Fruit fly (Drosophila melanogaster): ENCODE data around the gene Pif1A.

The Pif1A gene

DNA sequence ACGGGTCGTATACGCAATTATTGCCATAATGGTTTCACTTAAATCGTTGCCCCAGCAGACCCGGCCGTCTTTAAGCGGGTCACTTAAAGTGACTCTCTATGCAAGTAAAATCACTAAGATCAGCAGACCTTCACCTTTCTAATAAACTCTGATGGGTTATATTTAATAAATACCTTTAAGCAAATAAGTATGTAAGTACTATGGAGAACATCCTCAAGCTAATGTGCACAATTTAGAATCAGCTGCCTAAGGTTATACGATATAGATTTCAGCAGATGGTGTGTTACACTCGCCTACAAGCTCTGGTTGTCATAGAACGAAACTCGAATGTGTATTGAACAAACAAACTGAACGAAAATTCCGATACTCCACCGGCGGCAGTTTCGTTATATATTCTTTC lies 31.9 kb downstream of the Pif1A start, which contains the start of gene CG8236:
Gene CG8236 (plus strand): TSS at position 301 of the 400 bp plus-strand sequence.
- TF ChIP-seq tj (GFP tag; optimal IDR thresholded peaks at IDR 0.05) (no peak), Clk (GFP tag; optimal IDR thresholded peaks at IDR 0.05) (no peak), ovo (GFP tag; optimal IDR thresholded peaks at IDR 0.05) (no peak), kay (GFP tag; ENCODE audit: borderline replicate concordance) (no peak), Mnt (GFP tag; optimal IDR thresholded peaks at IDR 0.05) (no peak), CG7101 (tag; optimal IDR thresholded peaks at IDR 0.05) (no peak), cic (GFP tag; optimal IDR thresholded peaks at IDR 0.05) (no peak), CG12768 (GFP tag; optimal IDR thresholded peaks at IDR 0.05) (no peak), CG5204 (GFP tag; optimal IDR thresholded peaks at IDR 0.05) (no peak), CG33017 (tag; optimal IDR thresholded peaks at IDR 0.05) (no peak), pad (GFP tag; optimal IDR thresholded peaks at IDR 0.05) (no peak), Crg-1 (GFP tag; optimal IDR thresholded peaks at IDR 0.05) (no peak), toe (GFP tag; optimal IDR thresholded peaks at IDR 0.05) (no peak), CG14711 (tag; optimal IDR thresholded peaks at IDR 0.05) (no peak), CG11617 (GFP tag; optimal IDR thresholded peaks at IDR 0.05) (no peak)

dm6 chr3R:8767998-8768397 lies 33.0 kb downstream of the Pif1A start, which contains the start of the genes CG34135 and CG11768:
CG34135 (minus strand) TSS chr3R:8768191.
CG11768 (minus strand) TSS chr3R:8768200.
- TF ChIP-seq toe (GFP tag; optimal IDR thresholded peaks at IDR 0.05) (no peak), CG12768 (GFP tag; optimal IDR thresholded peaks at IDR 0.05) (no peak), Mnt (GFP tag; optimal IDR thresholded peaks at IDR 0.05) (no peak), pad (GFP tag; optimal IDR thresholded peaks at IDR 0.05) (no peak), Crg-1 (GFP tag; optimal IDR thresholded peaks at IDR 0.05) (no peak), CG5204 (GFP tag; optimal IDR thresholded peaks at IDR 0.05) (no peak), CG14711 (tag; optimal IDR thresholded peaks at IDR 0.05) (no peak), kay (GFP tag; ENCODE audit: borderline replicate concordance) (no peak), CG33017 (tag; optimal IDR thresholded peaks at IDR 0.05) (no peak), cnc (optimal IDR thresholded peaks at IDR 0.05) (no peak), Hr96 (GFP tag; optimal IDR thresholded peaks at IDR 0.05) (no peak), Clk (GFP tag; optimal IDR thresholded peaks at IDR 0.05) (no peak), bab1 (GFP tag; optimal IDR thresholded peaks at IDR 0.05) (no peak), CG11617 (GFP tag; optimal IDR thresholded peaks at IDR 0.05) (no peak), tj (GFP tag; optimal IDR thresholded peaks at IDR 0.05) (no peak), CG1620 (GFP tag; optimal IDR thresholded peaks at IDR 0.05) (no peak)

dm6 chr3R:8748776-8749126 lies 52.2 kb downstream of the Pif1A start:
- TF ChIP-seq Hr96 (GFP tag; optimal IDR thresholded peaks at IDR 0.05) = no peak
- no peak for TF ChIP-seq kay (GFP tag; ENCODE audit: borderline replicate concordance)
- no peak for TF ChIP-seq cic (GFP tag; optimal IDR thresholded peaks at IDR 0.05)
- no peak for TF ChIP-seq cnc (optimal IDR thresholded peaks at IDR 0.05)
- TF ChIP-seq Crg-1 (GFP tag; optimal IDR thresholded peaks at IDR 0.05) = no peak
- TF ChIP-seq CG12768 (GFP tag; optimal IDR thresholded peaks at IDR 0.05) = no peak

DNA sequence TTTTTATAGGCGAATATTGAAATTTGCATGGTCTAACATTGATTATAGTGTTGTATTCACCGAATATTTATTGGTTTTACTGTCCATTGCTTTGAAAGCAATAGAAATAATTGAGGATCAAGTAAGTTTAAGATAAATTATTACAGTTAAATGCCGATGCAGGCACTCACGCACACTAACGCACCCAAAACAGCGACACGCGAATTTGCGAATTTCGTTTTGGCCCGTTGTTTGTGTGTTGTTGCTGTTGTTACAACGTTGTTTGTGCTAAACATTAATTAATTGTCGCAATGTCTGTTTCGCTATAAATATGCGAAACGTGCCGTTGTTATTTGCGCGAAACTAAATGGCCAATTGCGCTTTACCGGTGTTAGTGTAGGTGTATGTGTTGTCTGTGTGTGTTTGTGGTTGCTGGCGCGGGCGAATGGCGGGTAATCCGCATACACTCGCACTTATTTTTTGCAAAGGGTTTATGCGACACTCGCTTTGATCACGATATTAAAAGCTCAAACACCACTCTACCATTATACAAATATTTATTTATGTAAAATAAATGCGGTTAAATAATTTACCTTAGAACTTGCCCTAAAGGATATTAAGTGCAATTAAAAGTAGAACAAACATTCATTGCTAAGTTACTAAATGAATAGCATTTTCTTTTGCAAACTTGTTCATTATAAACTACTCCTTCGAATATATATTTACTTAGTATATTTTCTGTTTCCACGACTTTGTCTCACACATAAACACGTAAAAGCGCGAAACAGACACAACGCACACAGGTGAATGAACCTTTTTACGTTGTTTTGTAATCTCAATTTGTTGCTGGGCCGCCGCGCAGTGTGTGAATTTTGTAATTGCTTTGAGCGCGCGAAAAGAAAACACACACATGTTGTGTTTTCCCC lies 52.9 kb downstream of the Pif1A start:
- TF ChIP-seq CG5204 (GFP tag; optimal IDR thresholded peaks at IDR 0.05) (peak; percentile 64), CG7101 (tag; optimal IDR thresholded peaks at IDR 0.05) (peak; percentile 85), CG11617 (GFP tag; optimal IDR thresholded peaks at IDR 0.05) (peak; percentile 85), ovo (GFP tag; optimal IDR thresholded peaks at IDR 0.05) (peak; percentile 45), bab1 (GFP tag; optimal IDR thresholded peaks at IDR 0.05) (peak; percentile 87), Mnt (GFP tag; optimal IDR thresholded peaks at IDR 0.05) (peak; percentile 28), CG7045 (GFP tag; optimal IDR thresholded peaks at IDR 0.05) (peak; percentile 84), CG1620 (GFP tag; optimal IDR thresholded peaks at IDR 0.05) (peak; percentile 6), tj (GFP tag; optimal IDR thresholded peaks at IDR 0.05) (peak; percentile 70), CG12768 (GFP tag; optimal IDR thresholded peaks at IDR 0.05) (peak; percentile 82), Crg-1 (GFP tag; optimal IDR thresholded peaks at IDR 0.05) (peak; percentile 42), toe (GFP tag; optimal IDR thresholded peaks at IDR 0.05) (peak; percentile 45), Hr96 (GFP tag; optimal IDR thresholded peaks at IDR 0.05) (peak; percentile 20), cic (GFP tag; optimal IDR thresholded peaks at IDR 0.05) (peak; percentile 31), Clk (GFP tag; optimal IDR thresholded peaks at IDR 0.05) (peak; percentile 69), pad (GFP tag; optimal IDR thresholded peaks at IDR 0.05) (peak; percentile 58), cnc (optimal IDR thresholded peaks at IDR 0.05) (no peak), CG33017 (tag; optimal IDR thresholded peaks at IDR 0.05) (peak; percentile 92), kay (GFP tag; ENCODE audit: borderline replicate concordance) (peak; percentile 83), CG14711 (tag; optimal IDR thresholded peaks at IDR 0.05) (peak; percentile 79)

- TF ChIP-seq CG5204 (GFP tag; optimal IDR thresholded peaks at IDR 0.05) = no peak
- no peak for TF ChIP-seq cnc (optimal IDR thresholded peaks at IDR 0.05)
- TF ChIP-seq ovo (GFP tag; optimal IDR thresholded peaks at IDR 0.05) = no peak
- TF ChIP-seq CG7101 (tag; optimal IDR thresholded peaks at IDR 0.05) = peak; percentile 30
- peak; percentile 19 for TF ChIP-seq Mnt (GFP tag; optimal IDR thresholded peaks at IDR 0.05)
- TF ChIP-seq Clk (GFP tag; optimal IDR thresholded peaks at IDR 0.05) = no peak
- no peak for TF ChIP-seq tj (GFP tag; optimal IDR thresholded peaks at IDR 0.05)
- no peak for TF ChIP-seq Hr96 (GFP tag; optimal IDR thresholded peaks at IDR 0.05)
- TF ChIP-seq CG33017 (tag; optimal IDR thresholded peaks at IDR 0.05) = no peak
- no peak for TF ChIP-seq cic (GFP tag; optimal IDR thresholded peaks at IDR 0.05)
- TF ChIP-seq kay (GFP tag; ENCODE audit: borderline replicate concordance) = no peak
- peak; percentile 28 for TF ChIP-seq CG1620 (GFP tag; optimal IDR thresholded peaks at IDR 0.05)
- peak; percentile 42 for TF ChIP-seq Crg-1 (GFP tag; optimal IDR thresholded peaks at IDR 0.05)
- no peak for TF ChIP-seq toe (GFP tag; optimal IDR thresholded peaks at IDR 0.05)
- no peak for TF ChIP-seq CG11617 (GFP tag; optimal IDR thresholded peaks at IDR 0.05)
- TF ChIP-seq CG7045 (GFP tag; optimal IDR thresholded peaks at IDR 0.05) = no peak
- peak; percentile 38 for TF ChIP-seq CG12768 (GFP tag; optimal IDR thresholded peaks at IDR 0.05)
- TF ChIP-seq CG14711 (tag; optimal IDR thresholded peaks at IDR 0.05) = peak; percentile 9
- TF ChIP-seq bab1 (GFP tag; optimal IDR thresholded peaks at IDR 0.05) = peak; percentile 57
- peak; percentile 18 for TF ChIP-seq pad (GFP tag; optimal IDR thresholded peaks at IDR 0.05)
Observed at dm6 chr3R:8747134-8747870, 53.7 kb downstream of the Pif1A start, which contains the start of the genes CG9801 and Nasp. CG9801 (minus strand) TSS chr3R:8747675. Nasp (plus strand) TSS chr3R:8747798.

All from whole organism, adult.